Worm (Caenorhabditis elegans): ENCODE data around the gene T16D1.1.

Gene T16D1.1

ce11 chrII:5210830-5211229, 30.6 kb downstream of the T16D1.1 start, which contains the start of gene C34F11.8:
Gene C34F11.8 (minus strand): TSS chrII:5210964.
- TF ChIP-seq tab-1 (GFP tag; IDR thresholded peaks at IDR 0.05): no peak

- TF ChIP-seq ref-1 (GFP tag; conservative IDR thresholded peaks at IDR 0.05) (no peak), cog-1 (tag; optimal IDR thresholded peaks at IDR 0.05) (no peak), ztf-29 (GFP tag; IDR thresholded peaks at IDR 0.05) (no peak), ztf-23 (GFP tag; IDR thresholded peaks at IDR 0.05) (no peak), flt-1 (GFP tag; IDR thresholded peaks at IDR 0.05) (no peak), klf-2 (GFP tag; conservative IDR thresholded peaks at IDR 0.05) (no peak), med-1 (GFP tag; optimal IDR thresholded peaks at IDR 0.05; ENCODE audit: insufficient read depth) (no peak), T22C8.4 (GFP tag; IDR thresholded peaks at IDR 0.05) (no peak), tab-1 (GFP tag; IDR thresholded peaks at IDR 0.05) (no peak)
Observed at ce11 chrII:5209122-5209521, 32.3 kb downstream of the T16D1.1 start.

ce11 chrII:5205286-5205685, 36.2 kb downstream of the T16D1.1 start:
- TF ChIP-seq T22C8.4 (GFP tag; IDR thresholded peaks at IDR 0.05) (no peak), ztf-29 (GFP tag; IDR thresholded peaks at IDR 0.05) (no peak), flt-1 (GFP tag; IDR thresholded peaks at IDR 0.05) (no peak), ztf-23 (GFP tag; IDR thresholded peaks at IDR 0.05) (no peak), klf-2 (GFP tag; conservative IDR thresholded peaks at IDR 0.05) (no peak), med-1 (GFP tag; optimal IDR thresholded peaks at IDR 0.05; ENCODE audit: insufficient read depth) (no peak), ref-1 (GFP tag; conservative IDR thresholded peaks at IDR 0.05) (no peak), tab-1 (GFP tag; IDR thresholded peaks at IDR 0.05) (no peak), cog-1 (tag; optimal IDR thresholded peaks at IDR 0.05) (no peak)

ce11 chrII:5202930-5203329, 38.5 kb downstream of the T16D1.1 start, which contains the start of gene ampd-1:
Gene ampd-1 (plus strand): TSS chrII:5203322.
- TF ChIP-seq ztf-23 (GFP tag; IDR thresholded peaks at IDR 0.05): no peak
- no peak for TF ChIP-seq klf-2 (GFP tag; conservative IDR thresholded peaks at IDR 0.05)
- TF ChIP-seq tab-1 (GFP tag; IDR thresholded peaks at IDR 0.05): no peak
- no peak for TF ChIP-seq ztf-29 (GFP tag; IDR thresholded peaks at IDR 0.05)
- no peak for TF ChIP-seq T22C8.4 (GFP tag; IDR thresholded peaks at IDR 0.05)
- no peak for TF ChIP-seq ref-1 (GFP tag; conservative IDR thresholded peaks at IDR 0.05)
- no peak for TF ChIP-seq cog-1 (tag; optimal IDR thresholded peaks at IDR 0.05)
- TF ChIP-seq med-1 (GFP tag; optimal IDR thresholded peaks at IDR 0.05; ENCODE audit: insufficient read depth): no peak
- no peak for TF ChIP-seq flt-1 (GFP tag; IDR thresholded peaks at IDR 0.05)

ce11 chrII:5201922-5202562, 39.4 kb downstream of the T16D1.1 start:
- TF ChIP-seq ref-1 (GFP tag; conservative IDR thresholded peaks at IDR 0.05) (no peak), tab-1 (GFP tag; IDR thresholded peaks at IDR 0.05) (no peak), med-1 (GFP tag; optimal IDR thresholded peaks at IDR 0.05; ENCODE audit: insufficient read depth) (no peak), flt-1 (GFP tag; IDR thresholded peaks at IDR 0.05) (no peak), klf-2 (GFP tag; conservative IDR thresholded peaks at IDR 0.05) (no peak), ztf-23 (GFP tag; IDR thresholded peaks at IDR 0.05) (no peak), T22C8.4 (GFP tag; IDR thresholded peaks at IDR 0.05) (no peak)

ce11 chrII:5200987-5201582, 40.4 kb downstream of the T16D1.1 start:
- TF ChIP-seq ref-1 (GFP tag; conservative IDR thresholded peaks at IDR 0.05) (no peak), ztf-23 (GFP tag; IDR thresholded peaks at IDR 0.05) (no peak), flt-1 (GFP tag; IDR thresholded peaks at IDR 0.05) (no peak), cog-1 (tag; optimal IDR thresholded peaks at IDR 0.05) (no peak), med-1 (GFP tag; optimal IDR thresholded peaks at IDR 0.05; ENCODE audit: insufficient read depth) (no peak), ztf-29 (GFP tag; IDR thresholded peaks at IDR 0.05) (no peak), T22C8.4 (GFP tag; IDR thresholded peaks at IDR 0.05) (no peak), klf-2 (GFP tag; conservative IDR thresholded peaks at IDR 0.05) (no peak), tab-1 (GFP tag; IDR thresholded peaks at IDR 0.05) (no peak)

- TF ChIP-seq cog-1 (tag; optimal IDR thresholded peaks at IDR 0.05): no peak
- no peak for TF ChIP-seq med-1 (GFP tag; optimal IDR thresholded peaks at IDR 0.05; ENCODE audit: insufficient read depth)
- no peak for TF ChIP-seq flt-1 (GFP tag; IDR thresholded peaks at IDR 0.05)
- TF ChIP-seq ref-1 (GFP tag; conservative IDR thresholded peaks at IDR 0.05): no peak
- no peak for TF ChIP-seq ztf-29 (GFP tag; IDR thresholded peaks at IDR 0.05)
- TF ChIP-seq tab-1 (GFP tag; IDR thresholded peaks at IDR 0.05): no peak
- no peak for TF ChIP-seq klf-2 (GFP tag; conservative IDR thresholded peaks at IDR 0.05)
- no peak for TF ChIP-seq T22C8.4 (GFP tag; IDR thresholded peaks at IDR 0.05)
- TF ChIP-seq ztf-23 (GFP tag; IDR thresholded peaks at IDR 0.05): no peak
Observed at ce11 chrII:5199497-5199896, 42.0 kb downstream of the T16D1.1 start, which contains the start of gene msp-50. Gene msp-50 (plus strand): TSS chrII:5199797.

- TF ChIP-seq T22C8.4 (GFP tag; IDR thresholded peaks at IDR 0.05) (no peak), flt-1 (GFP tag; IDR thresholded peaks at IDR 0.05) (no peak), klf-2 (GFP tag; conservative IDR thresholded peaks at IDR 0.05) (no peak), ztf-29 (GFP tag; IDR thresholded peaks at IDR 0.05) (no peak), ztf-23 (GFP tag; IDR thresholded peaks at IDR 0.05) (no peak), ref-1 (GFP tag; conservative IDR thresholded peaks at IDR 0.05) (no peak), tab-1 (GFP tag; IDR thresholded peaks at IDR 0.05) (no peak)
Observed at ce11 chrII:5195504-5195903, 46.0 kb downstream of the T16D1.1 start, which contains the start of gene C34F11.5. Gene C34F11.5 (plus strand): TSS chrII:5195804.

- TF ChIP-seq flt-1 (GFP tag; IDR thresholded peaks at IDR 0.05): no peak
- no peak for TF ChIP-seq tab-1 (GFP tag; IDR thresholded peaks at IDR 0.05)
- TF ChIP-seq cog-1 (tag; optimal IDR thresholded peaks at IDR 0.05): no peak
- TF ChIP-seq T22C8.4 (GFP tag; IDR thresholded peaks at IDR 0.05): no peak
- no peak for TF ChIP-seq ztf-29 (GFP tag; IDR thresholded peaks at IDR 0.05)
- no peak for TF ChIP-seq ref-1 (GFP tag; conservative IDR thresholded peaks at IDR 0.05)
- no peak for TF ChIP-seq klf-2 (GFP tag; conservative IDR thresholded peaks at IDR 0.05)
- TF ChIP-seq ztf-23 (GFP tag; IDR thresholded peaks at IDR 0.05): no peak
- no peak for TF ChIP-seq med-1 (GFP tag; optimal IDR thresholded peaks at IDR 0.05; ENCODE audit: insufficient read depth)
Observed at ce11 chrII:5194066-5194465, 47.4 kb downstream of the T16D1.1 start, which contains the start of gene msp-49. Gene msp-49 (plus strand): TSS chrII:5194366.

All from whole organism, midembryonic.